Fruit fly (Drosophila melanogaster) whole organism, embryonic: ENCODE results near the gene ova.
A peak's percentile ranks its signal among the peaks of the same experiment; 100 is the strongest.

Experiments used
- Atf-2 ChIP-seq: fragments of 200-800 bp; sonication (Bioruptor generic); optimal IDR thresholded peaks from 2 replicates; lab custom pipeline; 2016; ENCODE audit warnings: missing biosample characterization, missing genetic modification characterization
- Awh ChIP-seq: fragments of 200-800 bp; sonication (Bioruptor generic); IDR thresholded peaks from 2 replicates; pipeline ENCODE4, ENCODE4 v1.3.6; 2022; ENCODE audit warnings: missing biosample characterization, missing genetic modification characterization
- BEAF-32 ChIP-seq: fragments of 200-800 bp; sonication (Bioruptor generic); optimal IDR thresholded peaks from 3 replicates; lab custom pipeline; 2017; ENCODE audit warnings: missing biosample characterization, missing genetic modification characterization, mild to moderate bottlenecking, moderate library complexity, missing genetic modification reagents
- CG11560 ChIP-seq: fragments of 200-800 bp; sonication (Bioruptor generic); IDR thresholded peaks from 3 replicates; pipeline ENCODE4 v1.3.6; 2022; ENCODE audit warnings: missing biosample characterization, missing genetic modification characterization
- CG15011 ChIP-seq: fragments of 200-800 bp; sonication (Bioruptor generic); optimal IDR thresholded peaks from 3 replicates; lab custom pipeline; 2018; ENCODE audit warnings: missing biosample characterization, mild to moderate bottlenecking, missing genetic modification characterization
- CG16813 ChIP-seq: fragments of 200-800 bp; sonication (Bioruptor generic); IDR thresholded peaks from 3 replicates; pipeline ENCODE4 v1.3.6; 2022; ENCODE audit warnings: missing biosample characterization, missing genetic modification characterization; ENCODE audit not compliant: partially characterized antibody
- CG2116 ChIP-seq: fragments of 200-800 bp; sonication (Bioruptor generic); optimal IDR thresholded peaks from 3 replicates; lab custom pipeline; 2018; ENCODE audit warnings: missing biosample characterization, mild to moderate bottlenecking, missing genetic modification characterization
- CG2889 ChIP-seq: fragments of 200-800 bp; sonication (Bioruptor generic); IDR thresholded peaks from 3 replicates; pipeline ENCODE4 v1.3.6; 2022; ENCODE audit warnings: missing biosample characterization, missing genetic modification characterization
- CG30020 ChIP-seq: fragments of 200-800 bp; optimal IDR thresholded peaks from 2 replicates; lab custom pipeline; 2019; ENCODE audit warnings: missing biosample characterization, mild to moderate bottlenecking, missing genetic modification characterization, moderate library complexity
- CG3995 ChIP-seq: fragments of 200-800 bp; sonication (Bioruptor generic); optimal IDR thresholded peaks from 3 replicates; lab custom pipeline; 2016; ENCODE audit warnings: missing biosample characterization, missing genetic modification characterization
- CG4328 ChIP-seq: fragments of 200-800 bp; sonication (Bioruptor generic); optimal IDR thresholded peaks from 3 replicates; lab custom pipeline; 2017; ENCODE audit warnings: missing biosample characterization, missing genetic modification reagents, missing genetic modification characterization
- CG5245 ChIP-seq: fragments of 200-800 bp; sonication (Bioruptor generic); optimal IDR thresholded peaks from 3 replicates; lab custom pipeline; 2016; ENCODE audit warnings: missing biosample characterization, missing genetic modification characterization
- CG6683 ChIP-seq: fragments of 200-800 bp; sonication (Bioruptor generic); optimal IDR thresholded peaks from 2 replicates; lab custom pipeline; 2017; ENCODE audit warnings: missing biosample characterization, mild to moderate bottlenecking, missing genetic modification characterization, missing genetic modification reagents
- CG6791 ChIP-seq: fragments of 200-800 bp; sonication (Bioruptor generic); IDR thresholded peaks from 3 replicates; pipeline ENCODE4 v1.3.6; 2022; ENCODE audit warnings: missing biosample characterization, missing genetic modification characterization; ENCODE audit not compliant: partially characterized antibody
- CG7987 ChIP-seq: fragments of 200-800 bp; sonication (Bioruptor generic); optimal IDR thresholded peaks from 2 replicates; lab custom pipeline; 2018; ENCODE audit warnings: missing biosample characterization, mild to moderate bottlenecking, missing genetic modification characterization, moderate library complexity
- CG8924 ChIP-seq: fragments of 200-800 bp; optimal IDR thresholded peaks from 3 replicates; lab custom pipeline; 2019; ENCODE audit warnings: missing biosample characterization, mild to moderate bottlenecking, missing genetic modification characterization, moderate library complexity
- D19A ChIP-seq: fragments of 200-800 bp; optimal IDR thresholded peaks from 3 replicates; lab custom pipeline; 2019; ENCODE audit warnings: missing biosample characterization, mild to moderate bottlenecking, missing genetic modification characterization, moderate library complexity
- Dll ChIP-seq: fragments of 200-800 bp; sonication (Bioruptor generic); IDR thresholded peaks from 4 replicates; pipeline ENCODE4 v1.3.6; 2022; ENCODE audit warnings: missing biosample characterization, missing genetic modification characterization; ENCODE audit not compliant: partially characterized antibody
- Dref ChIP-seq: fragments of 200-800 bp; sonication (Bioruptor generic); IDR thresholded peaks from 2 replicates; pipeline ENCODE4 v1.3.6; 2022; ENCODE audit warnings: missing biosample characterization, missing genetic modification characterization
- Drgx ChIP-seq: fragments of 200-800 bp; sonication (Bioruptor generic); IDR thresholded peaks from 2 replicates; pipeline ENCODE4 v1.3.6; 2022; ENCODE audit warnings: missing biosample characterization, missing genetic modification characterization
- Fer1 ChIP-seq: fragments of 200-800 bp; sonication (Bioruptor generic); optimal IDR thresholded peaks from 2 replicates; lab custom pipeline; 2017; ENCODE audit warnings: missing biosample characterization, mild to moderate bottlenecking, missing genetic modification characterization
- Hand ChIP-seq: fragments of 200-800 bp; sonication (Bioruptor generic); optimal IDR thresholded peaks from 2 replicates; lab custom pipeline; 2017; ENCODE audit warnings: mild to moderate bottlenecking, missing biosample characterization, missing genetic modification reagents, missing genetic modification characterization
- HmgZ ChIP-seq: fragments of 200-800 bp; sonication (Bioruptor generic); optimal IDR thresholded peaks from 2 replicates; lab custom pipeline; 2018; ENCODE audit warnings: missing biosample characterization, mild to moderate bottlenecking, missing genetic modification characterization
- Hmx ChIP-seq: fragments of 200-800 bp; sonication (Bioruptor generic); optimal IDR thresholded peaks from 2 replicates; lab custom pipeline; 2016; ENCODE audit warnings: missing biosample characterization, missing genetic modification characterization
- MESR4 ChIP-seq: fragments of 200-800 bp; sonication (Bioruptor generic); optimal IDR thresholded peaks from 2 replicates; lab custom pipeline; 2018; ENCODE audit warnings: missing biosample characterization, mild to moderate bottlenecking, missing genetic modification characterization, moderate library complexity
- NK7.1 ChIP-seq: fragments of 200-800 bp; sonication (Bioruptor generic); optimal IDR thresholded peaks from 3 replicates; lab custom pipeline; 2016; ENCODE audit warnings: missing biosample characterization, missing genetic modification characterization
- Nf-YA ChIP-seq: fragments of 200-800 bp; sonication (Bioruptor generic); IDR thresholded peaks from 2 replicates; pipeline ENCODE4 v1.3.6; 2022; ENCODE audit warnings: missing biosample characterization, missing genetic modification characterization
- Optix ChIP-seq: fragments of 200-800 bp; sonication (Bioruptor generic); IDR thresholded peaks from 3 replicates; pipeline ENCODE4 v1.3.6; 2022; ENCODE audit warnings: missing biosample characterization, missing genetic modification characterization
- Scr ChIP-seq: fragments of 200-800 bp; sonication (Bioruptor generic); IDR thresholded peaks from 2 replicates; pipeline ENCODE4 v1.3.6; 2022; ENCODE audit warnings: missing biosample characterization, missing genetic modification characterization; ENCODE audit not compliant: partially characterized antibody
- az2 ChIP-seq: fragments of 200-800 bp; sonication (Bioruptor generic); optimal IDR thresholded peaks from 3 replicates; lab custom pipeline; 2016; ENCODE audit warnings: missing biosample characterization, missing genetic modification characterization
- cwo ChIP-seq: fragments of 200-800 bp; sonication (Bioruptor generic); optimal IDR thresholded peaks from 3 replicates; lab custom pipeline; 2017; ENCODE audit warnings: missing biosample characterization, missing genetic modification characterization, mild to moderate bottlenecking, moderate library complexity, missing genetic modification reagents
- dpn ChIP-seq, 2 experiments: fragments of 200-800 bp; sonication (Bioruptor generic); optimal IDR thresholded peaks; 3 replicates each; lab custom pipeline; 2016; ENCODE audit warnings: missing biosample characterization in 2 of 2, missing genetic modification characterization in 2 of 2
- ham ChIP-seq: fragments of 200-800 bp; sonication (Bioruptor generic); IDR thresholded peaks from 2 replicates; pipeline ENCODE4 v1.3.6; 2022; ENCODE audit warnings: missing biosample characterization, missing genetic modification characterization
- kay ChIP-seq: fragments of 200-800 bp; sonication (Bioruptor generic); optimal IDR thresholded peaks from 2 replicates; lab custom pipeline; 2016; ENCODE audit warnings: missing biosample characterization, missing genetic modification characterization
- nerfin-1 ChIP-seq: fragments of 200-800 bp; sonication (Bioruptor generic); optimal IDR thresholded peaks from 3 replicates; lab custom pipeline; 2019; ENCODE audit warnings: missing biosample characterization, mild to moderate bottlenecking, missing genetic modification characterization, moderate library complexity
- nom ChIP-seq: fragments of 200-800 bp; sonication (Bioruptor generic); optimal IDR thresholded peaks from 2 replicates; lab custom pipeline; 2017; ENCODE audit warnings: missing biosample characterization, missing genetic modification characterization, mild to moderate bottlenecking, moderate library complexity, missing genetic modification reagents
- onecut ChIP-seq: fragments of 200-800 bp; sonication (Bioruptor generic); IDR thresholded peaks from 2 replicates; pipeline ENCODE4 v1.3.6; 2022; ENCODE audit warnings: missing biosample characterization, missing genetic modification characterization
- pb ChIP-seq: fragments of 200-800 bp; sonication (Bioruptor generic); optimal IDR thresholded peaks from 3 replicates; lab custom pipeline; 2016; ENCODE audit warnings: missing biosample characterization, missing genetic modification characterization
- pzg ChIP-seq: fragments of 200-800 bp; sonication (Bioruptor generic); optimal IDR thresholded peaks from 3 replicates; lab custom pipeline; 2018; ENCODE audit warnings: missing biosample characterization, mild to moderate bottlenecking, missing genetic modification characterization, moderate library complexity
- sisA ChIP-seq: fragments of 200-800 bp; sonication (Bioruptor generic); IDR thresholded peaks from 2 replicates; pipeline ENCODE4 v1.3.6; 2022; ENCODE audit warnings: missing biosample characterization, missing genetic modification characterization
- sqz ChIP-seq: fragments of 200-800 bp; sonication (Bioruptor generic); optimal IDR thresholded peaks from 3 replicates; lab custom pipeline; 2018; ENCODE audit warnings: missing biosample characterization, mild to moderate bottlenecking, missing genetic modification characterization
- stwl ChIP-seq: fragments of 200-800 bp; sonication (Bioruptor generic); optimal IDR thresholded peaks from 3 replicates; lab custom pipeline; 2018; ENCODE audit warnings: missing biosample characterization, mild to moderate bottlenecking, missing genetic modification characterization, moderate library complexity
- tap ChIP-seq: fragments of 200-800 bp; optimal IDR thresholded peaks from 3 replicates; lab custom pipeline; 2019; ENCODE audit warnings: missing biosample characterization, mild to moderate bottlenecking, missing genetic modification characterization, moderate library complexity
- tgo ChIP-seq: fragments of 200-800 bp; sonication (Bioruptor generic); IDR thresholded peaks from 3 replicates; pipeline ENCODE4 v1.3.6; 2022; ENCODE audit warnings: missing biosample characterization, missing genetic modification characterization
- unc-4 ChIP-seq: fragments of 200-800 bp; sonication (Bioruptor generic); IDR thresholded peaks from 2 replicates; pipeline ENCODE4 v1.3.6; 2022; ENCODE audit warnings: missing biosample characterization, missing genetic modification characterization; ENCODE audit not compliant: partially characterized antibody

ova gene

dm6 chr2L:10255725-10256158 lies 24.2 kb upstream of the ova start, which contains the start of gene CG5676 (continued):
- no peak for TF ChIP-seq CG2889 (GFP tag; lab: Robert Waterston, UW)
- TF ChIP-seq, all 482 proteins: peak for 43

- TF ChIP-seq Dll (GFP tag; lab: Robert Waterston, UW), result 0 out of 4 replicates have a peak, but pooled peaks have one; percentile 12
- TF ChIP-seq CG2116 (GFP tag; lab: Kevin White, UChicago), result peak; percentile 71
- peak; percentile 47; the same call in 1 of the 2 replicates for TF ChIP-seq Scr
- peak; percentile 64 for TF ChIP-seq CG30020
- no peak for TF ChIP-seq Fer1 (GFP tag; lab: Kevin White, UChicago)
- TF ChIP-seq BEAF-32, result peak; percentile 50
- peak; percentile 7 for TF ChIP-seq MESR4 (GFP tag; lab: Kevin White, UChicago)
- no peak for TF ChIP-seq ham (GFP tag; lab: Robert Waterston, UW)
- TF ChIP-seq CG4328 (GFP tag; lab: Kevin White, UChicago), result no peak
- TF ChIP-seq nerfin-1 (tag; lab: Kevin White, UChicago), result peak; percentile 43
- TF ChIP-seq unc-4 (GFP tag; lab: Robert Waterston, UW), result peak; percentile 47; the same call in 1 of the 2 replicates
- TF ChIP-seq HmgZ (tag; lab: Kevin White, UChicago), result no peak
- TF ChIP-seq cwo (GFP tag; lab: Kevin White, UChicago), result no peak
- no peak for TF ChIP-seq tap
- TF ChIP-seq stwl (tag; lab: Kevin White, UChicago), result peak; percentile 1
These were observed 20.1 kb upstream of the ova start, which contains the start of gene Ror for dm6 chr2L:10251592-10251991. Gene Ror, plus strand, starts transcription at chr2L:10251843.

dm6 chr2L:10250441-10250847 lies 19.0 kb upstream of the ova start, which contains the start of the genes bsk and CG31717:
Gene bsk, minus strand, starts transcription at chr2L:10250501.
Gene CG31717, plus strand, starts transcription at chr2L:10250737.
- TF ChIP-seq Atf-2 (GFP tag; lab: Kevin White, UChicago) (no peak), sisA (GFP tag; lab: Robert Waterston, UW) (no peak), BEAF-32 (peak; percentile 77), CG6791 (GFP tag; lab: Robert Waterston, UW) (peak; percentile 58; the same call in 1 of the 3 replicates), D19A (no peak), CG5245 (GFP tag; lab: Kevin White, UChicago) (no peak), kay (GFP tag; lab: Kevin White, UChicago) (peak; percentile 34), CG3995 (peak; percentile 62), CG16813 (peak; percentile 44; the same call in 1 of the 3 replicates), CG8924 (tag; lab: Kevin White, UChicago) (peak; percentile 73), dpn (GFP tag; optimal IDR thresholded peaks at IDR 0.05; lab: Kevin White, UChicago) (peak in 1 of 2 experiments; percentile 12), az2 (GFP tag; lab: Kevin White, UChicago) (no peak), Awh (GFP tag; lab: Robert Waterston, UW) (no peak), HmgZ (tag; lab: Kevin White, UChicago) (peak; percentile 15), CG15011 (GFP tag; lab: Kevin White, UChicago) (no peak), Dref (GFP tag; lab: Robert Waterston, UW) (peak; percentile 71), sqz (no peak), pzg (GFP tag; lab: Kevin White, UChicago) (peak; percentile 81), unc-4 (GFP tag; lab: Robert Waterston, UW) (peak; percentile 61; the same call in 1 of the 2 replicates), CG6683 (GFP tag; lab: Kevin White, UChicago) (no peak), NK7.1 (GFP tag; lab: Kevin White, UChicago) (no peak), Nf-YA (GFP tag; lab: Robert Waterston, UW) (no peak), CG7987 (GFP tag; lab: Kevin White, UChicago) (no peak), nom (peak; percentile 2), MESR4 (GFP tag; lab: Kevin White, UChicago) (peak; percentile 35), tgo (GFP tag; lab: Robert Waterston, UW) (no peak), Hmx (GFP tag; lab: Kevin White, UChicago) (peak; percentile 19), Optix (no peak), Hand (no peak), pb (GFP tag; lab: Kevin White, UChicago) (no peak), Drgx (GFP tag; lab: Robert Waterston, UW) (no peak), Scr (peak; percentile 67), onecut (GFP tag; lab: Robert Waterston, UW) (peak; percentile 31; the same call in 1 of the 2 replicates), CG11560 (tag; lab: Robert Waterston, UW) (peak; percentile 99)
